Fruit fly (Drosophila melanogaster): ENCODE measurements around the gene LanA.

Gene LanA

dm6 chr3L:6217806-6218205, at the start of gene LanA:
Gene LanA (minus strand): TSS chr3L:6218022.
- TF ChIP-seq gce (GFP tag; IDR thresholded peaks at IDR 0.05) (0 out of 3 replicates have a peak, but pooled peaks have one; percentile 46), p53 (GFP tag; optimal IDR thresholded peaks at IDR 0.05) (no peak), z (GFP tag; IDR thresholded peaks at IDR 0.05) (peak; percentile 28; the same call in 1 of the 3 replicates), sqz (GFP tag; optimal IDR thresholded peaks at IDR 0.05) (no peak), CG2678 (tag; optimal IDR thresholded peaks at IDR 0.05) (no peak), jigr1 (GFP tag; IDR thresholded peaks at IDR 0.05) (no peak), CG7745 (tag; optimal IDR thresholded peaks at IDR 0.05) (peak; percentile 34), HmgZ (tag; optimal IDR thresholded peaks at IDR 0.05) (no peak), Bgb (GFP tag; IDR thresholded peaks at IDR 0.05; ENCODE audit: partially characterized antibody) (peak; percentile 44; the same call in 1 of the 2 replicates), sug (tag; optimal IDR thresholded peaks at IDR 0.05) (peak; percentile 26), CG15696 (tag; optimal IDR thresholded peaks at IDR 0.05) (peak; percentile 9), zfh2 (GFP tag; optimal IDR thresholded peaks at IDR 0.05) (no peak), gsb-n (tag; optimal IDR thresholded peaks at IDR 0.05) (peak; percentile 7), CG12155 (GFP tag; optimal IDR thresholded peaks at IDR 0.05) (peak; percentile 28), HLH4C (GFP tag; IDR thresholded peaks at IDR 0.05; ENCODE audit: partially characterized antibody) (no peak), Asciz (GFP tag; optimal IDR thresholded peaks at IDR 0.05) (no peak), Xbp1 (GFP tag; optimal IDR thresholded peaks at IDR 0.05) (no peak), croc (GFP tag; conservative IDR thresholded peaks at IDR 0.05) (no peak), CG4707 (GFP tag; optimal IDR thresholded peaks at IDR 0.05) (peak; percentile 7), pan (optimal IDR thresholded peaks at IDR 0.05) (no peak), pan (GFP tag; optimal IDR thresholded peaks at IDR 0.05 in 1 of 2, IDR thresholded peaks at IDR 0.05 in 1 of 2) (peak in 1 of 2 experiments; percentile 11), Deaf1 (tag; optimal IDR thresholded peaks at IDR 0.05) (peak; percentile 98), ato (GFP tag; IDR thresholded peaks at IDR 0.05; ENCODE audit: partially characterized antibody) (0 out of 2 replicates have a peak, but pooled peaks have one; percentile 45), luna (GFP tag; optimal IDR thresholded peaks at IDR 0.05) (no peak), CG4282 (GFP tag; optimal IDR thresholded peaks at IDR 0.05) (no peak), run (tag; optimal IDR thresholded peaks at IDR 0.05) (no peak), E2f1 (GFP tag; IDR thresholded peaks at IDR 0.05) (peak; percentile 46), ftz-f1 (GFP tag; optimal IDR thresholded peaks at IDR 0.05) (peak; percentile 2), CG2129 (GFP tag; IDR thresholded peaks at IDR 0.05; ENCODE audit: partially characterized antibody) (no peak), Xrp1 (GFP tag; IDR thresholded peaks at IDR 0.05) (0 out of 2 replicates have a peak, but pooled peaks have one; percentile 26), salm (tag; optimal IDR thresholded peaks at IDR 0.05) (peak; percentile 36), CG7839 (tag; optimal IDR thresholded peaks at IDR 0.05) (no peak), crol (GFP tag; IDR thresholded peaks at IDR 0.05) (0 out of 2 replicates have a peak, but pooled peaks have one; percentile 24), Ssrp (tag; optimal IDR thresholded peaks at IDR 0.05) (no peak), Opbp (GFP tag; IDR thresholded peaks at IDR 0.05; ENCODE audit: partially characterized antibody) (0 out of 3 replicates have a peak, but pooled peaks have one; percentile 28), CG4424 (GFP tag; optimal IDR thresholded peaks at IDR 0.05) (no peak), CG10431 (GFP tag; optimal IDR thresholded peaks at IDR 0.05) (peak; percentile 41), shn (GFP tag; optimal IDR thresholded peaks at IDR 0.05) (no peak), rib (GFP tag; IDR thresholded peaks at IDR 0.05) (0 out of 2 replicates have a peak, but pooled peaks have one; percentile 15), CG15011 (GFP tag; optimal IDR thresholded peaks at IDR 0.05) (no peak), CG9797 (GFP tag; optimal IDR thresholded peaks at IDR 0.05) (no peak), Ets65A (GFP tag) (no peak), ERR (GFP tag; optimal IDR thresholded peaks at IDR 0.05) (peak; percentile 11), CG32772 (GFP tag; IDR thresholded peaks at IDR 0.05) (0 out of 2 replicates have a peak, but pooled peaks have one; percentile 12), BtbVII (GFP tag; optimal IDR thresholded peaks at IDR 0.05) (no peak), caup (GFP tag; optimal IDR thresholded peaks at IDR 0.05; ENCODE audit: severe bottlenecking) (peak; percentile 32), CG14860 (GFP tag; IDR thresholded peaks at IDR 0.05; ENCODE audit: partially characterized antibody) (no peak), gt (GFP tag; IDR thresholded peaks at IDR 0.05) (no peak), CG9437 (GFP tag; optimal IDR thresholded peaks at IDR 0.05) (no peak), schlank (tag; optimal IDR thresholded peaks at IDR 0.05) (no peak)
